Fruit fly (Drosophila melanogaster) whole organism: ENCODE measurements around the gene ovm.

Experiments used
- CG8478 ChIP-seq: fragments of >200 bp; optimal IDR thresholded peaks from 2 replicates; lab custom pipeline; 2018; ENCODE audit warnings: inconsistent platforms
- Dll ChIP-seq: fragments of >200 bp; optimal IDR thresholded peaks from 2 replicates; lab custom pipeline; 2017
- usp ChIP-seq: fragments of >200 bp; optimal IDR thresholded peaks from 2 replicates; lab custom pipeline; 2017; ENCODE audit warnings: missing biosample characterization, missing genetic modification characterization, mixed read lengths

dm6 chr2L:125364-126252 is 15.2 kb downstream of the ovm start:
- TF ChIP-seq CG8478 (lab: Kevin White, UChicago) (no peak), usp (GFP tag; lab: Kevin White, UChicago) (no peak), Dll (lab: Kevin White, UChicago) (no peak)
